Worm (Caenorhabditis elegans): Measurements from ENCODE around the gene srw-63.
A peak's percentile ranks its signal among the peaks of the same experiment; 100 is the strongest.

Gene srw-63

ce11 chrIV:14046777-14047176, 31.0 kb upstream of the srw-63 start:
- peak; percentile 31 for TF ChIP-seq unc-86 (tag; optimal IDR thresholded peaks at IDR 0.05)
- TF ChIP-seq efl-1 (optimal IDR thresholded peaks at IDR 0.05), result no peak
- TF ChIP-seq efl-1 (GFP tag; optimal IDR thresholded peaks at IDR 0.05 in 1 of 2), result peak in 1 of 2 experiments; percentile 64
- TF ChIP-seq fkh-8 (tag; optimal IDR thresholded peaks at IDR 0.05), result peak; percentile 69
- TF ChIP-seq ztf-11 (tag; optimal IDR thresholded peaks at IDR 0.05), result peak in 1 of 2 experiments; percentile 42
- TF ChIP-seq ces-1 (GFP tag; optimal IDR thresholded peaks at IDR 0.05), result no peak
- TF ChIP-seq nhr-47 (tag; optimal IDR thresholded peaks at IDR 0.05), result peak; percentile 10
- peak; percentile 12 for TF ChIP-seq swsn-7 (tag; optimal IDR thresholded peaks at IDR 0.05)
- peak; percentile 41 for TF ChIP-seq nhr-71 (tag; optimal IDR thresholded peaks at IDR 0.05)
- TF ChIP-seq lin-13 (GFP tag; optimal IDR thresholded peaks at IDR 0.05), result no peak
- TF ChIP-seq C04F5.9 (tag; optimal IDR thresholded peaks at IDR 0.05), result no peak
- TF ChIP-seq blmp-1 (tag; optimal IDR thresholded peaks at IDR 0.05), result peak; percentile 12
- peak; percentile 0 for TF ChIP-seq nhr-20 (tag; optimal IDR thresholded peaks at IDR 0.05)
- peak; percentile 3 for TF ChIP-seq snu-23 (GFP tag; optimal IDR thresholded peaks at IDR 0.05)

ce11 chrIV:14043680-14044079, 27.9 kb upstream of the srw-63 start, which contains the start of gene Y37A1B.7:
Y37A1B.7 (minus strand) TSS chrIV:14043780.
- TF ChIP-seq hlh-4 (tag; optimal IDR thresholded peaks at IDR 0.05), result no peak
- no peak for TF ChIP-seq ceh-88 (GFP tag; IDR thresholded peaks at IDR 0.05)
- TF ChIP-seq blmp-1 (tag; optimal IDR thresholded peaks at IDR 0.05), result peak; percentile 25
- no peak for TF ChIP-seq nhr-12 (tag; optimal IDR thresholded peaks at IDR 0.05)

ce11 chrIV:14034571-14034954, 18.8 kb upstream of the srw-63 start:
- TF ChIP-seq efl-1 (optimal IDR thresholded peaks at IDR 0.05) (no peak), efl-1 (GFP tag; optimal IDR thresholded peaks at IDR 0.05 in 1 of 2) (peak in 1 of 2 experiments; percentile 82), ceh-8 (GFP tag; optimal IDR thresholded peaks at IDR 0.05) (no peak)

ce11 chrIV:14033752-14034570, 18.2 kb upstream of the srw-63 start:
- TF ChIP-seq ztf-11 (tag; optimal IDR thresholded peaks at IDR 0.05) (peak; percentile 70 to 85), swsn-7 (tag; optimal IDR thresholded peaks at IDR 0.05) (peak; percentile 88), ceh-82 (tag; optimal IDR thresholded peaks at IDR 0.05) (peak; percentile 42 to 92 (median 79)), unc-98 (GFP tag; IDR thresholded peaks at IDR 0.05) (no peak), isw-1 (GFP tag; IDR thresholded peaks at IDR 0.05) (no peak; the same call in 1 of the 2 replicates), alr-1 (tag; optimal IDR thresholded peaks at IDR 0.05; ENCODE audit: borderline replicate concordance) (no peak), fkh-4 (tag; optimal IDR thresholded peaks at IDR 0.05; ENCODE audit: borderline replicate concordance) (no peak), lsy-2 (tag; optimal IDR thresholded peaks at IDR 0.05) (peak; percentile 62 to 64), egl-27 (tag; optimal IDR thresholded peaks at IDR 0.05) (no peak), sptf-1 (tag; optimal IDR thresholded peaks at IDR 0.05) (no peak), lin-15B (tag; optimal IDR thresholded peaks at IDR 0.05) (no peak), nhr-76 (tag; optimal IDR thresholded peaks at IDR 0.05) (peak; percentile 84), unc-62 (GFP tag; optimal IDR thresholded peaks at IDR 0.05) (no peak), lin-13 (GFP tag; optimal IDR thresholded peaks at IDR 0.05) (peak; percentile 69), ceh-88 (GFP tag; IDR thresholded peaks at IDR 0.05) (peak; percentile 76), jun-1 (tag; optimal IDR thresholded peaks at IDR 0.05) (peak; percentile 81), hpl-2 (GFP tag; optimal IDR thresholded peaks at IDR 0.05) (peak; percentile 21), nhr-28 (tag; optimal IDR thresholded peaks at IDR 0.05) (no peak), ceh-63 (GFP tag; optimal IDR thresholded peaks at IDR 0.05) (peak; percentile 94), mdl-1 (tag; optimal IDR thresholded peaks at IDR 0.05) (peak in 1 of 2 experiments; percentile 79), lin-14 (GFP tag; optimal IDR thresholded peaks at IDR 0.05) (peak; percentile 74), ztf-4 (tag; optimal IDR thresholded peaks at IDR 0.05) (peak; percentile 88), hlh-17 (GFP tag; optimal IDR thresholded peaks at IDR 0.05; ENCODE audit: borderline replicate concordance) (peak; percentile 98), lin-35 (GFP tag; optimal IDR thresholded peaks at IDR 0.05) (peak; percentile 67 to 77), efl-3 (GFP tag; optimal IDR thresholded peaks at IDR 0.05) (peak; percentile 78), dpl-1 (GFP tag; optimal IDR thresholded peaks at IDR 0.05) (peak; percentile 0 to 30 (median 5)), rnt-1 (tag; optimal IDR thresholded peaks at IDR 0.05) (peak; percentile 78), mab-9 (GFP tag; IDR thresholded peaks at IDR 0.05) (peak; percentile 5; the same call in 1 of the 2 replicates), sox-4 (tag; optimal IDR thresholded peaks at IDR 0.05) (peak; percentile 56), mef-2 (tag; optimal IDR thresholded peaks at IDR 0.05) (peak; percentile 81), fkh-8 (tag; optimal IDR thresholded peaks at IDR 0.05) (peak; percentile 83)

Data from whole organism, L1 larva.